Worm (Caenorhabditis elegans) whole organism, late embryonic: Measurements from ENCODE around the gene B0462.5.

Experiments
- ets-4 ChIP-seq: sonication (generic microtip); optimal IDR thresholded peaks from 2 replicates; lab custom pipeline; 2016; ENCODE audit warnings: missing genetic modification characterization, missing compliant biosample characterization
- lin-11 ChIP-seq: fragments of 200-800 bp; sonication (Bioruptor generic); optimal IDR thresholded peaks from 2 replicates; lab custom pipeline; 2018; ENCODE audit warnings: mild to moderate bottlenecking, missing genetic modification characterization, missing compliant biosample characterization
- sox-4 ChIP-seq: sonication (generic microtip); optimal IDR thresholded peaks from 2 replicates; lab custom pipeline; 2017; ENCODE audit warnings: mild to moderate bottlenecking, missing genetic modification characterization, inconsistent platforms, missing compliant biosample characterization

- TF ChIP-seq lin-11 (tag; lab: Kevin White, UChicago) (no peak), ets-4 (tag; lab: Kevin White, UChicago) (no peak), sox-4 (tag; lab: Kevin White, UChicago) (no peak)
Measured at ce11 chrV:18282597-18282996, 40.5 kb downstream of the B0462.5 start, which contains the start of gene clec-247.
